Fruit fly (Drosophila melanogaster): ENCODE results near the gene Amnionless.

dm6 chr2L:322915-323314 lies 34.0 kb upstream of the Amnionless start:
- TF ChIP-seq Dll (optimal IDR thresholded peaks at IDR 0.05) (no peak), EcR (GFP tag; optimal IDR thresholded peaks at IDR 0.05) (no peak), pan (optimal IDR thresholded peaks at IDR 0.05) (no peak), psq (optimal IDR thresholded peaks at IDR 0.05) (no peak), usp (GFP tag; optimal IDR thresholded peaks at IDR 0.05) (no peak), CG8478 (optimal IDR thresholded peaks at IDR 0.05) (no peak)
